Worm (Caenorhabditis elegans) whole organism, L2 larva: ENCODE data around the gene clc-21.

ENCODE experiments used
- C34F6.9 ChIP-seq: fragments of 150-350 bp; optimal IDR thresholded peaks from 2 replicates; lab custom pipeline; 2014; ENCODE audit warnings: missing biosample characterization, missing genetic modification characterization
- F13H6.1 ChIP-seq: sonication (generic microtip); optimal IDR thresholded peaks from 2 replicates; lab custom pipeline; 2016; ENCODE audit warnings: missing genetic modification characterization, missing compliant biosample characterization
- R02D3.7 ChIP-seq: fragments of 150-350 bp; optimal IDR thresholded peaks from 2 replicates; lab custom pipeline; 2014; ENCODE audit warnings: missing biosample characterization, missing genetic modification characterization
- Y55F3AM.14 ChIP-seq: fragments of 200-800 bp; sonication (Bioruptor generic); optimal IDR thresholded peaks from 2 replicates; lab custom pipeline; 2018; ENCODE audit warnings: mild to moderate bottlenecking, missing genetic modification characterization, missing compliant biosample characterization
- alr-1 ChIP-seq: fragments of 150-350 bp; optimal IDR thresholded peaks from 2 replicates; lab custom pipeline; 2014; ENCODE audit warnings: missing biosample characterization, missing genetic modification characterization
- aly-2 ChIP-seq: fragments of 150-350 bp; optimal IDR thresholded peaks from 2 replicates; lab custom pipeline; 2014; ENCODE audit warnings: missing biosample characterization, missing genetic modification characterization
- ama-1 ChIP-seq: fragments of 150-350 bp; optimal IDR thresholded peaks from 2 replicates; lab custom pipeline; 2018; ENCODE audit warnings: inconsistent platforms
- blmp-1 ChIP-seq: sonication (generic microtip); optimal IDR thresholded peaks from 2 replicates; lab custom pipeline; 2017; ENCODE audit warnings: missing genetic modification characterization, mild to moderate bottlenecking, missing compliant biosample characterization, antibody characterized with exemption, moderate library complexity; ENCODE audit not compliant: insufficient read depth
- ceh-16 ChIP-seq: fragments of 150-350 bp; optimal IDR thresholded peaks from 2 replicates; lab custom pipeline; 2014; ENCODE audit warnings: missing biosample characterization, missing genetic modification characterization
- ceh-82 ChIP-seq: fragments of 150-350 bp; optimal IDR thresholded peaks from 2 replicates; lab custom pipeline; 2014; ENCODE audit warnings: missing biosample characterization, missing genetic modification characterization
- dmd-4 ChIP-seq: sonication (generic microtip); optimal IDR thresholded peaks from 2 replicates; lab custom pipeline; 2017; ENCODE audit warnings: missing biosample characterization, missing genetic modification characterization
- egl-27 ChIP-seq: sonication (generic microtip); optimal IDR thresholded peaks from 3 replicates; lab custom pipeline; 2017; ENCODE audit warnings: missing biosample characterization, missing genetic modification reagents, missing genetic modification characterization
- elt-1 ChIP-seq: fragments of 150-350 bp; optimal IDR thresholded peaks from 2 replicates; lab custom pipeline; 2014; ENCODE audit warnings: missing biosample characterization, missing genetic modification characterization
- elt-3 ChIP-seq: sonication (generic microtip); optimal IDR thresholded peaks from 2 replicates; lab custom pipeline; 2017; ENCODE audit warnings: missing biosample characterization, missing genetic modification characterization
- fos-1 ChIP-seq: fragments of 150-350 bp; optimal IDR thresholded peaks from 2 replicates; lab custom pipeline; 2014; ENCODE audit warnings: missing biosample characterization, missing genetic modification characterization
- gmeb-1 ChIP-seq: fragments of 150-350 bp; optimal IDR thresholded peaks from 2 replicates; lab custom pipeline; 2014; ENCODE audit warnings: missing biosample characterization, missing genetic modification characterization
- lin-11 ChIP-seq: fragments of 150-350 bp; sonication (generic microtip); optimal IDR thresholded peaks from 2 replicates; lab custom pipeline; 2014; ENCODE audit warnings: missing biosample characterization, missing genetic modification characterization, inconsistent platforms, mixed read lengths
- lin-13 ChIP-seq: fragments of 150-350 bp; optimal IDR thresholded peaks from 2 replicates; lab custom pipeline; 2014; ENCODE audit warnings: missing biosample characterization, missing genetic modification reagents, missing genetic modification characterization
- lin-39 ChIP-seq: fragments of 150-350 bp; optimal IDR thresholded peaks from 2 replicates; lab custom pipeline; 2014; ENCODE audit warnings: missing biosample characterization, missing genetic modification reagents, missing genetic modification characterization
- mab-5 ChIP-seq: fragments of 150-350 bp; optimal IDR thresholded peaks from 2 replicates; lab custom pipeline; 2014; ENCODE audit warnings: missing biosample characterization, missing genetic modification characterization
- mbf-1 ChIP-seq: sonication (generic microtip); optimal IDR thresholded peaks from 2 replicates; lab custom pipeline; 2017; ENCODE audit warnings: missing biosample characterization, missing genetic modification characterization
- mdl-1 ChIP-seq, 2 experiments: fragments of 150-350 bp in 1 of 2; sonication (generic microtip) in 1 of 2; optimal IDR thresholded peaks; 2 replicates each; lab custom pipeline; 2017; ENCODE audit warnings: missing biosample characterization in 2 of 2, missing genetic modification characterization in 2 of 2
- nhr-10 ChIP-seq: sonication (generic microtip); optimal IDR thresholded peaks from 2 replicates; lab custom pipeline; 2017; ENCODE audit warnings: missing biosample characterization, missing genetic modification characterization
- nhr-11 ChIP-seq: fragments of 150-350 bp; optimal IDR thresholded peaks from 2 replicates; lab custom pipeline; 2014; ENCODE audit warnings: missing biosample characterization, missing genetic modification characterization
- nhr-12 ChIP-seq: fragments of 150-350 bp; optimal IDR thresholded peaks from 2 replicates; lab custom pipeline; 2014; ENCODE audit warnings: missing biosample characterization, missing genetic modification characterization
- nhr-129 ChIP-seq: fragments of 150-350 bp; optimal IDR thresholded peaks from 2 replicates; lab custom pipeline; 2014; ENCODE audit warnings: missing biosample characterization, missing genetic modification characterization
- nhr-21 ChIP-seq: fragments of 150-350 bp; optimal IDR thresholded peaks from 2 replicates; lab custom pipeline; 2014; ENCODE audit warnings: missing biosample characterization, missing genetic modification characterization
- nhr-237 ChIP-seq: fragments of 150-350 bp; optimal IDR thresholded peaks from 2 replicates; lab custom pipeline; 2014; ENCODE audit warnings: missing biosample characterization, missing genetic modification characterization
- nhr-25 ChIP-seq: fragments of 150-350 bp; sonication (generic microtip); optimal IDR thresholded peaks from 3 replicates; lab custom pipeline; 2014; ENCODE audit warnings: missing biosample characterization, missing genetic modification characterization
- nhr-77 ChIP-seq: fragments of 150-350 bp; optimal IDR thresholded peaks from 2 replicates; lab custom pipeline; 2014; ENCODE audit warnings: missing biosample characterization, missing genetic modification characterization
- peb-1 ChIP-seq: fragments of 150-350 bp; optimal IDR thresholded peaks from 2 replicates; lab custom pipeline; 2014; ENCODE audit warnings: missing biosample characterization, missing genetic modification characterization
- sem-4 ChIP-seq: fragments of 150-350 bp; optimal IDR thresholded peaks from 2 replicates; lab custom pipeline; 2014; ENCODE audit warnings: missing biosample characterization, missing genetic modification reagents, missing genetic modification characterization
- skn-1 ChIP-seq: sonication (generic microtip); optimal IDR thresholded peaks from 2 replicates; lab custom pipeline; 2017; ENCODE audit warnings: missing biosample characterization, missing genetic modification characterization
- sma-9 ChIP-seq, 2 experiments: fragments of 150-350 bp in 1 of 2; sonication (generic microtip) in 1 of 2; optimal IDR thresholded peaks; 2 replicates each; lab custom pipeline; 2014 to 2016; ENCODE audit warnings: missing genetic modification characterization in 2 of 2, mild to moderate bottlenecking in 1 of 2, missing biosample characterization in 1 of 2, missing compliant biosample characterization in 1 of 2, missing genetic modification reagents in 1 of 2, moderate library complexity in 1 of 2
- snpc-4 ChIP-seq: fragments of 150-350 bp; optimal IDR thresholded peaks from 2 replicates; lab custom pipeline; 2014; ENCODE audit warnings: missing biosample characterization, missing genetic modification characterization
- unc-55 ChIP-seq: fragments of 150-350 bp; sonication (generic microtip); optimal IDR thresholded peaks from 3 replicates; lab custom pipeline; 2014; ENCODE audit warnings: missing biosample characterization, missing genetic modification reagents, missing genetic modification characterization
- ztf-11 ChIP-seq: sonication (generic microtip); optimal IDR thresholded peaks from 2 replicates; lab custom pipeline; 2017; ENCODE audit warnings: missing biosample characterization, missing genetic modification characterization

The clc-21 gene

DNA sequence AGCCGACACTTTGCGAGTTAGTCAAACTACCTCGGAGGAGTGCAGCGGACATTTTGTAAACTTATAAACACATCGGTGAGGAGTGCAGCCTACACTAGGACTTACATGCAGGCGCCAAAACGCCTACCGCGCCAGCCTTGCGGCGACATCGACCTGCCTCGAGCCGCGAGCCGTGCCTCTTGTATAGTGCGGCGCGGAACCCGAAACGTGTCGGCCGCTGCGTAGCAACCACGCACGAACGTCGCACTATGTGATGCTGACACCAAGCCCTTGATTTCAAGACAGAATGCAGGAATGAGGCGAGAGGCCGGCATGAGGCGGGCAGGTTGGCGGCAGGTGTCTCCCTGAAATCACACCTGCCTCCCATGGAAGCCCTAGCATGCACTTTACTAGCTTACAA is 12.3 kb downstream of the clc-21 start:
- TF ChIP-seq ztf-11 (tag; lab: Kevin White, UChicago) (no peak), nhr-10 (tag; lab: Kevin White, UChicago) (no peak), alr-1 (tag; lab: Kevin White, UChicago) (no peak), fos-1 (tag; lab: Kevin White, UChicago) (no peak), egl-27 (no peak), nhr-237 (tag; lab: Kevin White, UChicago) (no peak), unc-55 (GFP tag; lab: Kevin White, UChicago) (no peak), dmd-4 (tag; lab: Kevin White, UChicago) (no peak), R02D3.7 (no peak), gmeb-1 (tag; lab: Kevin White, UChicago) (no peak), mab-5 (tag; lab: Kevin White, UChicago) (no peak)

DNA sequence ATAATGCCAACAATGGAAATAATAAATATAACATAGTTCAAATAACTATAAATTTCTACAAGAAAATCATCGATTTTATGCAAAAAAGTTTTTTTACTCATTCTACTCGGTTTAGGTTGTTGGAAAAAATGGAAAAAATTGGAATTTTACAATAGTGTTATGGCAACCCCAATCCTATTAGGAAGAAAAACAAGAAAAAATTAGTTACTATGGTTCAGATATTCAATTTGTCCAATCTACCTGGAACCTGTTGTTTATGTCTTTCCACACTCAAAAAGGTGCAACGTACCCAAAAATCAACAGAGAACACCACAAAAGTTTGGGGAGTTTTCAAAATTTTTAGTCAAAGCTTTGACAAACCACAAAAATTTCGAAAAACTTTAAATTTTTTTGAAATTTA is 13.1 kb downstream of the clc-21 start, which contains the start of gene T27C5.10:
T27C5.10 (minus strand) TSS at position 101 of the 400 bp plus-strand sequence.
- no peak for TF ChIP-seq lin-13 (GFP tag; lab: Kevin White, UChicago)
- no peak for TF ChIP-seq dmd-4 (tag; lab: Kevin White, UChicago)
- TF ChIP-seq lin-11 (tag; lab: Kevin White, UChicago), result no peak
- TF ChIP-seq F13H6.1, result no peak
- TF ChIP-seq skn-1 (tag; lab: Kevin White, UChicago), result no peak
- TF ChIP-seq C34F6.9 (tag; lab: Kevin White, UChicago), result no peak
- no peak for TF ChIP-seq sem-4 (tag; lab: Kevin White, UChicago)
- no peak for TF ChIP-seq gmeb-1 (tag; lab: Kevin White, UChicago)
- no peak for TF ChIP-seq ceh-82 (tag; lab: Kevin White, UChicago)
- no peak for TF ChIP-seq nhr-10 (tag; lab: Kevin White, UChicago)
- TF ChIP-seq nhr-237 (tag; lab: Kevin White, UChicago), result no peak
- TF ChIP-seq aly-2, result no peak
- no peak for TF ChIP-seq peb-1 (tag; lab: Kevin White, UChicago)
- TF ChIP-seq nhr-12 (tag; lab: Kevin White, UChicago), result no peak
- TF ChIP-seq R02D3.7, result no peak
- no peak for TF ChIP-seq mdl-1 (tag; optimal IDR thresholded peaks at IDR 0.05; lab: Kevin White, UChicago)
- no peak for TF ChIP-seq Y55F3AM.14
- no peak for TF ChIP-seq blmp-1 (tag; lab: Kevin White, UChicago)
- no peak for TF ChIP-seq nhr-21 (tag; lab: Kevin White, UChicago)
- TF ChIP-seq, all 48 proteins: peak for 0

DNA sequence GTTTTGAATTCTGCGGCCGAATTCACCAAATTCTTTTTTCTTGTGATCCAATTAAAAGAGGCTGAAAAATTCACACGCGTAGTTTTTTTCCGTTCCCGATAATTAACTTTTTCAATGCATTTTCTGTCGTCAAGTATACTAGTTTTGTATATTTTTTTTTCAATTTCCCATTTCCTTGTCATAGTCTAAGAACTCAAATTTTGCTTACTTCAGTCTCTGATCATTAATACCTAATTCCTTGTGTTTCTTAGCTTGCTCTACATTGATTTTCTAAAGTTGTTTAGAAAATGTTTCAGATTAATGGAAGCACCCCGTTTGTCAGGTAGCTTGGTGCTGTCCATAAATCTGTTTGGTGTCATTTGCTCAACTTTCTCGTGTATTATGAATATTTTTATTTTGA is 14.0 kb downstream of the clc-21 start, which contains the start of gene srbc-27:
srbc-27 (plus strand) TSS at position 301 of the 400 bp plus-strand sequence.
- no peak for TF ChIP-seq ama-1 (lab: Kevin White, UChicago)

DNA sequence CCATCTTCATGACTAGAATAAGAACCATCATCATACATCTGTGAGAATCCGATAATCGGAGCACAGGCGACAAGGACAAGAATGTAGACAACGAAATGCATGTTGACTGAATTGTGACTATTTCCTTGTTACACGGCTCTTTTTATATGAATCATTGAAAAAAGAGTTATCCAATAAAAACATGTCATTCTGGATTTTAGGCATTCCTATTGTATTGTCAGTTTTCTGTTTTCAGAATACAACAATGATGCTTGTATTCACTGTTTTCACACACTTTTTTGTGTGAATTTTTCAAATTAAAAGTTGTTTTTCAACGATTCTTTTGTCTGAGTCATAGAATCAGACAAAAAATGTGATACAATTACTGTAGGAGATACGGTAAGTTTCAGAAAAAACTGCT is 19.6 kb downstream of the clc-21 start, which contains the start of gene F20E11.18:
F20E11.18 (minus strand) TSS at position 101 of the 400 bp plus-strand sequence.
- TF ChIP-seq nhr-129 (tag; lab: Kevin White, UChicago), result no peak
- TF ChIP-seq sma-9 (GFP tag; optimal IDR thresholded peaks at IDR 0.05; lab: Kevin White, UChicago), result no peak
- no peak for TF ChIP-seq sma-9 (tag; optimal IDR thresholded peaks at IDR 0.05; lab: Kevin White, UChicago)
- no peak for TF ChIP-seq elt-3 (tag; lab: Kevin White, UChicago)
- TF ChIP-seq lin-13 (GFP tag; lab: Kevin White, UChicago), result no peak
- no peak for TF ChIP-seq nhr-11 (tag; lab: Kevin White, UChicago)
- no peak for TF ChIP-seq lin-39 (tag; lab: Kevin White, UChicago)

DNA sequence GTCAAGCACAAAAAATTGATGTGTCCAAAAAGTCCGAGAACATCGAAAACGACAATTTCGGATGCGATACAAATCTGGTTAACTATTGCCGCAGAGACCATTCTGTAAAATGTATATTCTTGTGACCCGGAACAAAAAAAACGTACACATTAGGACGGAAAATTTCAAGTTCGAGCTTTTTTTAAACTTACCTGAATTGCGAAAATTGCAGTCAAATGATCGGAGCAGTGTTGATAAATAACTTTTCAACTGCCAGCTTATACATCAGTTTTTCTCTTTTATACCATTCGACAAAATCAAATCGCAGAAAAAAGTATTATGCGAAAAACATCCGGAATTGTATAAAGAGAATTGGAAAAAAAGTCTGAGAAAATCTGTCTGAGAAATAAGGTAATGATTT is 21.4 kb downstream of the clc-21 start, which contains the start of gene srsx-2:
srsx-2 (minus strand) TSS at position 101 of the 400 bp plus-strand sequence.
- TF ChIP-seq peb-1 (tag; lab: Kevin White, UChicago), result no peak
- no peak for TF ChIP-seq skn-1 (tag; lab: Kevin White, UChicago)
- TF ChIP-seq elt-1 (tag; lab: Kevin White, UChicago), result no peak
- TF ChIP-seq snpc-4, result no peak
- no peak for TF ChIP-seq lin-11 (tag; lab: Kevin White, UChicago)
- TF ChIP-seq ceh-16, result no peak
- no peak for TF ChIP-seq nhr-25 (tag; lab: Kevin White, UChicago)
- no peak for TF ChIP-seq ztf-11 (tag; lab: Kevin White, UChicago)
- no peak for TF ChIP-seq alr-1 (tag; lab: Kevin White, UChicago)
- no peak for TF ChIP-seq C34F6.9 (tag; lab: Kevin White, UChicago)
- no peak for TF ChIP-seq mbf-1 (tag; lab: Kevin White, UChicago)
- no peak for TF ChIP-seq nhr-129 (tag; lab: Kevin White, UChicago)
- TF ChIP-seq lin-13 (GFP tag; lab: Kevin White, UChicago), result no peak
- no peak for TF ChIP-seq ama-1 (lab: Kevin White, UChicago)
- TF ChIP-seq elt-3 (tag; lab: Kevin White, UChicago), result no peak
- no peak for TF ChIP-seq F13H6.1
- TF ChIP-seq nhr-77 (tag; lab: Kevin White, UChicago), result no peak
- TF ChIP-seq, all 48 proteins: peak for 0
